Worm (Caenorhabditis elegans) whole organism, L4/young adult: ENCODE measurements around the gene K02F3.9.

Experiments used
- W03F9.2 ChIP-seq: fragments of 150-350 bp; optimal IDR thresholded peaks from 2 replicates; lab custom pipeline; 2014; ENCODE audit warnings: missing biosample characterization, missing genetic modification characterization
- him-1 ChIP-seq: sonication (generic microtip); optimal IDR thresholded peaks from 2 replicates; lab custom pipeline; 2016; ENCODE audit warnings: missing genotype, missing genetic modification reagents, missing genetic modification characterization, missing compliant biosample characterization

DNA sequence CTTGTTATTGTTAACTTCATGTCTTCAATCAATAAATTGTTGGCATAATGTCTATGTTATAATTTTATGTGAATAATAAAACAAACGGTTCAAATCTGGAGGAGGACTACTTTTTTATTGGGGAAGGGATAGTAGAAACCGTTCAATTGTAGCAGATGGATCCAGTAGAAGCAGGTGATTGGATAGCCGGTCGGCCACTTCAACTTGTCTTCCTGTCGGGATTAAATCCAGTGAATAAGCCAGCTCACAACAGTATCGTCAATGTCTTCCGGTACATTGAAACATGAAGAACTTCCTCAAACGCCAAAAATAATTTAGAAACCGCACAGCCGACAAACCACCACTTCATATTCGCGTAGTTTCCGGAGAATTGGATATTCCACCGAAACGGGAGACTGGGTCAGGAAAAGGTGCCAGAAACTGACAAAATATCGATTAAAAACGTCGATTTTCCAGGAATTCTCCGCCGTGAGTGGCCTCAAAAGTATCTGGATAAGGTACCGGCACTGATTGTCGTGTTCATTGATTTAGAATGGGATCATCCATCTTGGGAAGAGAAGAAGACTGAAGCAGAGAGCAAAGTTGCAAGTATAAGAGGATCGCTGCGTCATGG is 46.1 kb downstream of the K02F3.9 start, which contains the start of gene trpp-11:
- no peak for TF ChIP-seq him-1
- no peak for TF ChIP-seq W03F9.2 (tag; lab: Kevin White, UChicago)
